Worm (Caenorhabditis elegans) whole organism, L3 larva: ENCODE measurements around the gene C34D4.10.

Source experiments
- R02D3.7 ChIP-seq: fragments of 150-350 bp; optimal IDR thresholded peaks from 2 replicates; lab custom pipeline; 2014; ENCODE audit warnings: missing biosample characterization, missing genetic modification characterization
- aly-2 ChIP-seq: fragments of 150-350 bp; optimal IDR thresholded peaks from 2 replicates; lab custom pipeline; 2014; ENCODE audit warnings: missing biosample characterization, missing genetic modification characterization
- ama-1 ChIP-seq: fragments of 150-350 bp; optimal IDR thresholded peaks from 2 replicates; lab custom pipeline; 2018
- ceh-16 ChIP-seq: sonication (generic microtip); optimal IDR thresholded peaks from 2 replicates; lab custom pipeline; 2017; ENCODE audit warnings: missing biosample characterization, missing genetic modification characterization
- ceh-28 ChIP-seq: fragments of 150-350 bp; optimal IDR thresholded peaks from 2 replicates; lab custom pipeline; 2014; ENCODE audit warnings: missing biosample characterization, missing genetic modification reagents, missing genetic modification characterization
- ceh-82 ChIP-seq: fragments of 150-350 bp; optimal IDR thresholded peaks from 2 replicates; lab custom pipeline; 2014; ENCODE audit warnings: missing biosample characterization, missing genetic modification characterization
- egl-27 ChIP-seq: sonication (generic microtip); optimal IDR thresholded peaks from 4 replicates; lab custom pipeline; 2017; ENCODE audit warnings: missing biosample characterization, missing genetic modification reagents, missing genetic modification characterization
- egl-5 ChIP-seq: fragments of 150-350 bp; optimal IDR thresholded peaks from 2 replicates; lab custom pipeline; 2017; ENCODE audit warnings: missing biosample characterization, missing genetic modification reagents, missing genetic modification characterization, inconsistent platforms
- elt-1 ChIP-seq: fragments of 150-350 bp; optimal IDR thresholded peaks from 2 replicates; lab custom pipeline; 2014; ENCODE audit warnings: missing biosample characterization, missing genetic modification characterization
- elt-2 ChIP-seq: sonication (generic microtip); optimal IDR thresholded peaks from 2 replicates; lab custom pipeline; 2016; ENCODE audit warnings: missing genetic modification reagents, mild to moderate bottlenecking, missing genetic modification characterization, missing compliant biosample characterization
- elt-3 ChIP-seq, 3 experiments: fragments of 150-350 bp in 1 of 3; sonication (generic microtip) in 2 of 3; optimal IDR thresholded peaks; 2 replicates in 2 of 3; 4 replicates in 1 of 3; lab custom pipeline; 2014 to 2017; ENCODE audit warnings: missing biosample characterization in 3 of 3, missing genetic modification characterization in 3 of 3
- fkh-10 ChIP-seq: sonication (generic microtip); optimal IDR thresholded peaks from 2 replicates; lab custom pipeline; 2017; ENCODE audit warnings: missing biosample characterization, missing genetic modification reagents, missing genetic modification characterization
- fkh-2 ChIP-seq: fragments of 150-350 bp; optimal IDR thresholded peaks from 2 replicates; lab custom pipeline; 2014; ENCODE audit warnings: missing biosample characterization, missing genetic modification reagents, missing genetic modification characterization
- fos-1 ChIP-seq: fragments of 150-350 bp; optimal IDR thresholded peaks from 2 replicates; lab custom pipeline; 2014; ENCODE audit warnings: missing biosample characterization, missing genetic modification characterization
- hmg-11 ChIP-seq: sonication (generic microtip); optimal IDR thresholded peaks from 2 replicates; lab custom pipeline; 2016; ENCODE audit warnings: missing genetic modification characterization, missing compliant biosample characterization
- jun-1 ChIP-seq: fragments of 150-350 bp; optimal IDR thresholded peaks from 2 replicates; lab custom pipeline; 2014; ENCODE audit warnings: missing biosample characterization, missing genetic modification reagents, missing genetic modification characterization
- lin-15B ChIP-seq: fragments of 150-350 bp; optimal IDR thresholded peaks from 2 replicates; lab custom pipeline; 2014; ENCODE audit warnings: missing biosample characterization, missing genetic modification characterization
- lin-39 ChIP-seq: fragments of 150-350 bp; optimal IDR thresholded peaks from 2 replicates; lab custom pipeline; 2018; ENCODE audit warnings: missing biosample characterization, missing genetic modification reagents, missing genetic modification characterization
- lsy-12 ChIP-seq: sonication (generic microtip); optimal IDR thresholded peaks from 2 replicates; lab custom pipeline; 2016; ENCODE audit warnings: mild to moderate bottlenecking, missing genetic modification characterization, missing compliant biosample characterization
- mml-1 ChIP-seq: fragments of 150-350 bp; sonication (generic microtip); optimal IDR thresholded peaks from 3 replicates; lab custom pipeline; 2014; ENCODE audit warnings: missing biosample characterization, missing genetic modification characterization
- nfya-1 ChIP-seq: sonication (generic microtip); optimal IDR thresholded peaks from 2 replicates; lab custom pipeline; 2017; ENCODE audit warnings: missing genetic modification characterization, mild to moderate bottlenecking, missing compliant biosample characterization, antibody characterized with exemption, moderate library complexity; ENCODE audit not compliant: insufficient read depth
- nhr-11 ChIP-seq: fragments of 150-350 bp; optimal IDR thresholded peaks from 2 replicates; lab custom pipeline; 2014; ENCODE audit warnings: missing biosample characterization, missing genetic modification characterization
- nhr-12 ChIP-seq: fragments of 150-350 bp; optimal IDR thresholded peaks from 2 replicates; lab custom pipeline; 2014; ENCODE audit warnings: missing biosample characterization, missing genetic modification characterization
- nhr-23 ChIP-seq: fragments of 150-350 bp; optimal IDR thresholded peaks from 2 replicates; lab custom pipeline; 2014; ENCODE audit warnings: missing biosample characterization, missing genetic modification reagents, missing genetic modification characterization
- nhr-25 ChIP-seq: sonication (generic microtip); optimal IDR thresholded peaks from 2 replicates; lab custom pipeline; 2017; ENCODE audit warnings: missing biosample characterization, missing genetic modification characterization
- nhr-28 ChIP-seq: fragments of 150-350 bp; optimal IDR thresholded peaks from 2 replicates; lab custom pipeline; 2014; ENCODE audit warnings: missing biosample characterization, missing genetic modification characterization
- nhr-43 ChIP-seq: sonication (generic microtip); optimal IDR thresholded peaks from 2 replicates; lab custom pipeline; 2016; ENCODE audit warnings: mild to moderate bottlenecking, missing genetic modification characterization, missing compliant biosample characterization; ENCODE audit not compliant: poor library complexity, severe bottlenecking
- nhr-76 ChIP-seq: fragments of 150-350 bp; sonication (generic microtip); optimal IDR thresholded peaks from 5 replicates; lab custom pipeline; 2014; ENCODE audit warnings: missing biosample characterization, missing genetic modification characterization
- nhr-77 ChIP-seq: fragments of 150-350 bp; optimal IDR thresholded peaks from 2 replicates; lab custom pipeline; 2014; ENCODE audit warnings: missing biosample characterization, missing genetic modification characterization
- pha-4 ChIP-seq: fragments of 150-350 bp; optimal IDR thresholded peaks from 2 replicates; lab custom pipeline; 2014; ENCODE audit warnings: missing biosample characterization, missing genetic modification reagents, missing genetic modification characterization
- pqm-1 ChIP-seq: fragments of 150-350 bp; optimal IDR thresholded peaks from 2 replicates; lab custom pipeline; 2017; ENCODE audit warnings: missing biosample characterization, missing genetic modification characterization, inconsistent platforms
- sea-2 ChIP-seq: fragments of 150-350 bp; sonication (generic microtip); optimal IDR thresholded peaks from 4 replicates; lab custom pipeline; 2014; ENCODE audit warnings: missing biosample characterization, missing genetic modification reagents, missing genetic modification characterization
- skn-1 ChIP-seq: fragments of 150-350 bp; optimal IDR thresholded peaks from 2 replicates; lab custom pipeline; 2014; ENCODE audit warnings: missing biosample characterization, missing genetic modification characterization
- snpc-4 ChIP-seq: fragments of 150-350 bp; optimal IDR thresholded peaks from 2 replicates; lab custom pipeline; 2014; ENCODE audit warnings: missing biosample characterization, missing genetic modification characterization
- tbx-2 ChIP-seq: sonication (generic microtip); optimal IDR thresholded peaks from 2 replicates; lab custom pipeline; 2016; ENCODE audit warnings: mild to moderate bottlenecking, missing genetic modification characterization, missing compliant biosample characterization
- unc-39 ChIP-seq: sonication (generic microtip); optimal IDR thresholded peaks from 4 replicates; lab custom pipeline; 2017; ENCODE audit warnings: missing biosample characterization, missing genetic modification characterization
- unc-62 ChIP-seq: fragments of 150-350 bp; sonication (generic microtip); optimal IDR thresholded peaks from 4 replicates; lab custom pipeline; 2014; ENCODE audit warnings: missing biosample characterization, missing genetic modification reagents, missing genetic modification characterization
- ztf-11 ChIP-seq: fragments of 150-350 bp; optimal IDR thresholded peaks from 2 replicates; lab custom pipeline; 2014; ENCODE audit warnings: missing biosample characterization, missing genetic modification characterization

Gene C34D4.10

ce11 chrIV:7095396-7095964 is 25.7 kb downstream of the C34D4.10 start:
- TF ChIP-seq pha-4 (tag; lab: Kevin White, UChicago) (peak; percentile 24), snpc-4 (tag; lab: Kevin White, UChicago) (peak; percentile 43), nhr-23 (peak; percentile 72), elt-3 (tag; optimal IDR thresholded peaks at IDR 0.05; lab: Kevin White, UChicago) (no peak), lsy-12 (no peak)

- TF ChIP-seq pha-4 (tag; lab: Kevin White, UChicago) (peak; percentile 85), nhr-77 (tag; lab: Kevin White, UChicago) (no peak), aly-2 (tag; lab: Kevin White, UChicago) (no peak), snpc-4 (tag; lab: Kevin White, UChicago) (no peak), elt-2 (tag; lab: Kevin White, UChicago) (peak; percentile 75), pqm-1 (tag; lab: Kevin White, UChicago) (peak; percentile 24)
- TF ChIP-seq, all 47 proteins: peak for 3
Measured at ce11 chrIV:7094216-7094758, 26.9 kb downstream of the C34D4.10 start, which contains the start of gene deb-1. Gene deb-1 (minus strand): TSS chrIV:7094266.

- TF ChIP-seq lin-39 (tag; lab: Kevin White, UChicago): peak; percentile 86
- TF ChIP-seq nhr-28: no peak
- peak; percentile 78 for TF ChIP-seq jun-1 (tag; lab: Kevin White, UChicago)
- TF ChIP-seq elt-1 (tag; lab: Kevin White, UChicago): peak; percentile 24
- TF ChIP-seq nhr-12 (tag; lab: Kevin White, UChicago): no peak
- TF ChIP-seq sea-2 (GFP tag; lab: Kevin White, UChicago): no peak
- no peak for TF ChIP-seq unc-39 (tag; lab: Kevin White, UChicago)
- peak; percentile 81 for TF ChIP-seq elt-2 (tag; lab: Kevin White, UChicago)
- no peak for TF ChIP-seq ztf-11 (tag; lab: Kevin White, UChicago)
- TF ChIP-seq ceh-16 (tag; lab: Kevin White, UChicago): no peak
- TF ChIP-seq pqm-1 (tag; lab: Kevin White, UChicago): peak; percentile 90
- TF ChIP-seq nhr-25 (tag; lab: Kevin White, UChicago): peak; percentile 91
- TF ChIP-seq hmg-11 (tag; lab: Kevin White, UChicago): peak; percentile 85
- no peak for TF ChIP-seq mml-1 (tag; lab: Kevin White, UChicago)
- peak; percentile 75 for TF ChIP-seq egl-27
- TF ChIP-seq nhr-11 (tag; lab: Kevin White, UChicago): no peak
- peak; percentile 77 for TF ChIP-seq lsy-12
- peak; percentile 75 for TF ChIP-seq nhr-43 (tag; lab: Kevin White, UChicago)
- peak; percentile 22 for TF ChIP-seq ceh-82 (tag; lab: Kevin White, UChicago)
- no peak for TF ChIP-seq nhr-76 (tag; lab: Kevin White, UChicago)
- TF ChIP-seq fos-1: peak; percentile 40
- peak; percentile 75 for TF ChIP-seq fkh-10 (GFP tag; lab: Kevin White, UChicago)
- peak; percentile 96 for TF ChIP-seq pha-4 (tag; lab: Kevin White, UChicago)
- peak; percentile 82 for TF ChIP-seq skn-1 (tag; lab: Kevin White, UChicago)
- TF ChIP-seq nhr-23: peak; percentile 88
- peak; percentile 81 for TF ChIP-seq snpc-4 (tag; lab: Kevin White, UChicago)
- peak; percentile 94 for TF ChIP-seq nfya-1 (tag; lab: Kevin White, UChicago)
- TF ChIP-seq R02D3.7 (tag; lab: Kevin White, UChicago): peak; percentile 77
- TF ChIP-seq ama-1 (lab: Kevin White, UChicago): peak; percentile 35
- TF ChIP-seq tbx-2 (tag; lab: Kevin White, UChicago): peak; percentile 46
- peak; percentile 14 for TF ChIP-seq unc-62 (GFP tag; lab: Kevin White, UChicago)
- no peak for TF ChIP-seq fkh-2 (tag; lab: Kevin White, UChicago)
- no peak for TF ChIP-seq elt-3 (tag; optimal IDR thresholded peaks at IDR 0.05; lab: Kevin White, UChicago)
- peak; percentile 67 for TF ChIP-seq ceh-28
- no peak for TF ChIP-seq nhr-77 (tag; lab: Kevin White, UChicago)
- TF ChIP-seq lin-15B (tag; lab: Kevin White, UChicago): peak; percentile 100
- TF ChIP-seq egl-5 (tag; lab: Kevin White, UChicago): peak; percentile 47
Measured at ce11 chrIV:7084632-7085160, 36.5 kb downstream of the C34D4.10 start, which contains the start of gene rps-4. Gene rps-4 (minus strand): TSS chrIV:7084682.
